Worm (Caenorhabditis elegans) whole organism, midembryonic: Measurements from ENCODE around the gene srw-42.

ENCODE experiments used
- cog-1 ChIP-seq: sonication (generic microtip); optimal IDR thresholded peaks from 2 replicates; lab custom pipeline; 2016; ENCODE audit warnings: missing genetic modification characterization, missing compliant biosample characterization
- flt-1 ChIP-seq: fragments of 200-800 bp; sonication (Bioruptor generic); IDR thresholded peaks from 2 replicates; pipeline ENCODE4 v1.3.6; 2022; ENCODE audit warnings: missing genetic modification characterization, missing compliant biosample characterization
- klf-2 ChIP-seq: fragments of 200-800 bp; sonication (Bioruptor generic); conservative IDR thresholded peaks from 2 replicates; pipeline ENCODE4 v1.3.6; 2022; ENCODE audit warnings: missing genetic modification reagents, missing genetic modification characterization, missing compliant biosample characterization
- med-1 ChIP-seq: sonication (generic microtip); optimal IDR thresholded peaks from 2 replicates; lab custom pipeline; 2017; ENCODE audit warnings: missing genetic modification characterization, mild to moderate bottlenecking, missing compliant biosample characterization, antibody characterized with exemption, missing genetic modification reagents; ENCODE audit not compliant: insufficient read depth
- ref-1 ChIP-seq: fragments of 200-800 bp; sonication (Bioruptor generic); conservative IDR thresholded peaks from 2 replicates; pipeline ENCODE4 v1.3.6; 2022; ENCODE audit warnings: missing genetic modification reagents, missing genetic modification characterization, missing compliant biosample characterization
- ztf-23 ChIP-seq: fragments of 200-800 bp; sonication (Bioruptor generic); IDR thresholded peaks from 2 replicates; pipeline ENCODE4 v1.3.6; 2022; ENCODE audit warnings: missing genetic modification reagents, missing genetic modification characterization, missing compliant biosample characterization

DNA sequence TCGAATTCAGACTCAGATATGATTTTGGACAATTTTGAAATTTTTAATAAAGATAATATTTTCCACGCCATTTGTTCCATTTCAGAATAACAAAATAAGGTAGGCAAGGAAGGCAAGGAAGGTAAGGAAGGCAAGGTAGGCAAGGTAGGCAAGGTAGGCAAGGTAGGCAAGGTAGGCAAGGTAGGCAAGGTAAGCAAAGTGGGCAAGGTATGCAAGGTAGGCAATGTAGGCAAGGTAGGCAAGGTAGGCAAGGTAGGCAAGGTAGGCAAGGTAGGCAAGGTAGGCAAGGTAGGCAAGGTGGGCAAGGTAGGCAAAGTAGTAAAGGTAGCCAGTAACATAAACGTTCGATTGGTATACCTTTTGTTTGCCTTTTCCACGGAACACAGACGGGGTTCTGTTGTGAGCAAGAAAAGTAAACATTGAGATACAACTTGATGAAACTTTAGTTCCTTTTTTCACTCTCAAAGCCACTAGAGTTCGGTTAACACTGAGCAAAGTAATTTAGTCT, 6.2 kb upstream of the srw-42 start, which contains the start of gene Y70C5C.1:
- TF ChIP-seq ref-1 (GFP tag; lab: Robert Waterston, UW) (no peak), med-1 (GFP tag; lab: Kevin White, UChicago) (no peak), ztf-23 (GFP tag; lab: Robert Waterston, UW) (peak; percentile 67), klf-2 (GFP tag; lab: Robert Waterston, UW) (no peak), cog-1 (tag; lab: Kevin White, UChicago) (no peak), flt-1 (GFP tag; lab: Robert Waterston, UW) (peak; percentile 73; the same call in 1 of the 2 replicates)
